Worm (Caenorhabditis elegans) whole organism, L4 larva: ENCODE results near the gene ash-2.

Experiments
- F10B5.3 ChIP-seq: sonication (generic microtip); optimal IDR thresholded peaks from 2 replicates; lab custom pipeline; 2016; ENCODE audit warnings: mild to moderate bottlenecking, missing genetic modification characterization, missing compliant biosample characterization
- F26F4.8 ChIP-seq: fragments of 200-800 bp; sonication (Bioruptor generic); conservative IDR thresholded peaks from 2 replicates; pipeline ENCODE4 v1.3.6; 2022; ENCODE audit warnings: missing genetic modification characterization, missing compliant biosample characterization
- F37D6.2 ChIP-seq: sonication (generic microtip); optimal IDR thresholded peaks from 2 replicates; lab custom pipeline; 2016; ENCODE audit warnings: mild to moderate bottlenecking, missing genetic modification characterization, missing compliant biosample characterization
- F44E2.7 ChIP-seq: fragments of 200-800 bp; sonication (Bioruptor generic); IDR thresholded peaks from 2 replicates; pipeline ENCODE4 v2.1.2; 2022; ENCODE audit warnings: missing genetic modification characterization, missing compliant biosample characterization
- F49E8.2 ChIP-seq: sonication (generic microtip); optimal IDR thresholded peaks from 2 replicates; lab custom pipeline; 2016; ENCODE audit warnings: missing compliant biosample characterization, mild to moderate bottlenecking, missing genetic modification characterization, borderline replicate concordance
- R02D3.7 ChIP-seq: fragments of 150-350 bp; sonication (generic microtip); optimal IDR thresholded peaks from 3 replicates; lab custom pipeline; 2014; ENCODE audit warnings: missing biosample characterization, missing genetic modification characterization
- T20F7.1 ChIP-seq: fragments of 200-800 bp; sonication (Bioruptor generic); optimal IDR thresholded peaks from 2 replicates; lab custom pipeline; 2018; ENCODE audit warnings: mild to moderate bottlenecking, missing genetic modification characterization, missing compliant biosample characterization
- T26A8.4 ChIP-seq: fragments of 200-800 bp; sonication (Bioruptor generic); IDR thresholded peaks from 2 replicates; pipeline ENCODE4 v1.3.6; 2022; ENCODE audit warnings: missing genetic modification characterization, missing compliant biosample characterization
- aha-1 ChIP-seq: fragments of 150-350 bp; peaks from one replicate; lab custom pipeline; 2014; ENCODE audit warnings: missing biosample characterization, missing genetic modification characterization
- attf-4 ChIP-seq: sonication (generic microtip); optimal IDR thresholded peaks from 3 replicates; lab custom pipeline; 2017; ENCODE audit warnings: missing biosample characterization, missing genetic modification characterization
- ceh-28 ChIP-seq: fragments of 150-350 bp; optimal IDR thresholded peaks from 2 replicates; lab custom pipeline; 2014; ENCODE audit warnings: missing biosample characterization, missing genetic modification reagents, missing genetic modification characterization
- ceh-32 ChIP-seq: sonication (generic microtip); optimal IDR thresholded peaks from 2 replicates; lab custom pipeline; 2016; ENCODE audit warnings: mild to moderate bottlenecking, missing genetic modification characterization, missing compliant biosample characterization; ENCODE audit not compliant: poor library complexity
- ceh-44 ChIP-seq: fragments of 200-800 bp; sonication (Bioruptor generic); IDR thresholded peaks from 2 replicates; pipeline ENCODE4 v1.3.6; 2022; ENCODE audit warnings: missing genetic modification reagents, missing genetic modification characterization, missing compliant biosample characterization
- ceh-82 ChIP-seq: sonication (generic microtip); optimal IDR thresholded peaks from 2 replicates; lab custom pipeline; 2017; ENCODE audit warnings: missing biosample characterization, missing genetic modification characterization
- ces-1 ChIP-seq: fragments of 150-350 bp; sonication (generic microtip); optimal IDR thresholded peaks from 4 replicates; lab custom pipeline; 2014; ENCODE audit warnings: missing biosample characterization, missing genetic modification reagents, missing genetic modification characterization
- cey-2 ChIP-seq: sonication (generic microtip); optimal IDR thresholded peaks from 3 replicates; lab custom pipeline; 2017; ENCODE audit warnings: missing genetic modification characterization, mild to moderate bottlenecking, missing compliant biosample characterization, antibody characterized with exemption, borderline replicate concordance; ENCODE audit not compliant: insufficient read depth
- daf-12 ChIP-seq: fragments of 150-350 bp; optimal IDR thresholded peaks from 2 replicates; lab custom pipeline; 2014; ENCODE audit warnings: missing biosample characterization, missing genetic modification reagents, missing genetic modification characterization
- dmd-8 ChIP-seq: fragments of 200-800 bp; sonication (Bioruptor generic); IDR thresholded peaks from 2 replicates; pipeline ENCODE4 v1.3.6; 2022; ENCODE audit warnings: missing genetic modification characterization, missing compliant biosample characterization
- egl-43 ChIP-seq: fragments of 200-800 bp; sonication (Bioruptor generic); IDR thresholded peaks from 2 replicates; pipeline ENCODE4 v1.3.6; 2022; ENCODE audit warnings: missing genetic modification reagents, missing genetic modification characterization, missing compliant biosample characterization
- hif-1 ChIP-seq, 2 experiments: sonication (generic microtip); optimal IDR thresholded peaks; 2 replicates each; lab custom pipeline; 2016 to 2017; ENCODE audit warnings: missing compliant biosample characterization in 2 of 2, missing genetic modification characterization in 2 of 2, missing genetic modification reagents in 2 of 2, missing genotype in 2 of 2, mild to moderate bottlenecking in 1 of 2
- hlh-11 ChIP-seq: fragments of 200-800 bp; sonication (Bioruptor generic); optimal IDR thresholded peaks from 2 replicates; lab custom pipeline; 2018; ENCODE audit warnings: mild to moderate bottlenecking, missing genetic modification characterization, missing compliant biosample characterization
- hlh-30 ChIP-seq: sonication (generic microtip); optimal IDR thresholded peaks from 2 replicates; lab custom pipeline; 2017; ENCODE audit warnings: antibody characterized with exemption, mild to moderate bottlenecking, missing genetic modification characterization, missing compliant biosample characterization; ENCODE audit not compliant: insufficient read depth
- hmg-1.1 ChIP-seq: fragments of 200-800 bp; sonication (Bioruptor generic); IDR thresholded peaks from 2 replicates; pipeline ENCODE4 v1.3.6; 2022; ENCODE audit warnings: missing genetic modification reagents, missing genetic modification characterization, missing compliant biosample characterization
- jun-1 ChIP-seq: fragments of 150-350 bp; optimal IDR thresholded peaks from 2 replicates; lab custom pipeline; 2014; ENCODE audit warnings: missing biosample characterization, missing genetic modification reagents, missing genetic modification characterization
- lin-13 ChIP-seq: fragments of 150-350 bp; optimal IDR thresholded peaks from 2 replicates; lab custom pipeline; 2014; ENCODE audit warnings: missing biosample characterization, missing genetic modification reagents, missing genetic modification characterization
- lin-29 ChIP-seq: fragments of 200-800 bp; sonication (Bioruptor generic); IDR thresholded peaks from 2 replicates; pipeline ENCODE4 v1.3.6; 2022; ENCODE audit warnings: missing genetic modification reagents, missing genetic modification characterization, missing compliant biosample characterization
- lin-39 ChIP-seq: fragments of 150-350 bp; optimal IDR thresholded peaks from 2 replicates; lab custom pipeline; 2014; ENCODE audit warnings: missing biosample characterization, missing genetic modification reagents, missing genetic modification characterization
- lir-3 ChIP-seq: sonication (generic microtip); optimal IDR thresholded peaks from 2 replicates; lab custom pipeline; 2016; ENCODE audit warnings: mild to moderate bottlenecking, missing genetic modification characterization, missing compliant biosample characterization
- lsy-2 ChIP-seq, 2 experiments: fragments of 150-350 bp in 1 of 2; sonication (generic microtip) in 1 of 2; optimal IDR thresholded peaks; 2 replicates each; lab custom pipeline; 2014 to 2017; ENCODE audit warnings: missing biosample characterization in 2 of 2, missing genetic modification characterization in 2 of 2
- madf-5 ChIP-seq, 2 experiments: fragments of 200-800 bp; sonication (Bioruptor generic); IDR thresholded peaks; 2 replicates each; pipeline ENCODE4 v1.3.6; 2022; ENCODE audit warnings: missing compliant biosample characterization in 2 of 2, missing genetic modification characterization in 2 of 2
- mep-1 ChIP-seq: fragments of 150-350 bp; sonication (generic microtip); optimal IDR thresholded peaks from 3 replicates; lab custom pipeline; 2014; ENCODE audit warnings: missing biosample characterization, missing genetic modification characterization
- mes-2 ChIP-seq: sonication (generic microtip); optimal IDR thresholded peaks from 2 replicates; lab custom pipeline; 2016; ENCODE audit warnings: missing genotype, mild to moderate bottlenecking, missing genetic modification characterization, missing compliant biosample characterization; ENCODE audit not compliant: poor library complexity, severe bottlenecking
- nhr-111 ChIP-seq: fragments of 200-800 bp; sonication (Bioruptor generic); optimal IDR thresholded peaks from 2 replicates; lab custom pipeline; 2018; ENCODE audit warnings: mild to moderate bottlenecking, missing genetic modification characterization, missing compliant biosample characterization
- nhr-25 ChIP-seq: sonication (generic microtip); optimal IDR thresholded peaks from 2 replicates; lab custom pipeline; 2017; ENCODE audit warnings: missing genetic modification characterization, mild to moderate bottlenecking, missing compliant biosample characterization, antibody characterized with exemption, moderate library complexity, borderline replicate concordance; ENCODE audit not compliant: insufficient read depth
- nhr-41 ChIP-seq: fragments of 200-800 bp; sonication (Bioruptor generic); IDR thresholded peaks from 2 replicates; pipeline ENCODE4 v1.3.6; 2022; ENCODE audit warnings: missing genetic modification reagents, missing genetic modification characterization, missing compliant biosample characterization
- nhr-48 ChIP-seq: sonication (generic microtip); optimal IDR thresholded peaks from 2 replicates; lab custom pipeline; 2016; ENCODE audit warnings: mild to moderate bottlenecking, missing genetic modification characterization, missing compliant biosample characterization
- nhr-76 ChIP-seq: fragments of 150-350 bp; optimal IDR thresholded peaks from 2 replicates; lab custom pipeline; 2014; ENCODE audit warnings: missing biosample characterization, missing genetic modification characterization
- pha-4 ChIP-seq, 2 experiments: fragments of 150-350 bp in 1 of 2; fragments of 200-800 bp in 1 of 2; sonication (Bioruptor generic) in 1 of 2; IDR thresholded peaks in 1 of 2; optimal IDR thresholded peaks in 1 of 2; 2 replicates each; pipeline versions ENCODE4 v1.3.6 to Lab custom; 2014 to 2022; ENCODE audit warnings: missing genetic modification characterization in 2 of 2, missing genetic modification reagents in 2 of 2, missing biosample characterization in 1 of 2, missing compliant biosample characterization in 1 of 2
- rbr-2 ChIP-seq: sonication (generic microtip); optimal IDR thresholded peaks from 2 replicates; lab custom pipeline; 2016; ENCODE audit warnings: missing genotype, missing genetic modification characterization, missing compliant biosample characterization
- set-16 ChIP-seq: fragments of 200-800 bp; sonication (Bioruptor generic); IDR thresholded peaks from 2 replicates; pipeline ENCODE4 v1.3.6; 2022; ENCODE audit warnings: missing genetic modification reagents, missing genetic modification characterization, missing compliant biosample characterization
- snpc-1.2 ChIP-seq: fragments of 200-800 bp; sonication (Bioruptor generic); IDR thresholded peaks from 2 replicates; pipeline ENCODE4 v1.3.6; 2022; ENCODE audit warnings: missing genetic modification reagents, missing genetic modification characterization, missing compliant biosample characterization
- spr-3 ChIP-seq: fragments of 200-800 bp; sonication (Bioruptor generic); optimal IDR thresholded peaks from 2 replicates; lab custom pipeline; 2018; ENCODE audit warnings: mild to moderate bottlenecking, missing genetic modification characterization, missing compliant biosample characterization
- tra-1 ChIP-seq: fragments of 200-800 bp; sonication (Bioruptor generic); IDR thresholded peaks from 2 replicates; pipeline ENCODE4 v1.3.6; 2022; ENCODE audit warnings: missing genetic modification reagents, missing genetic modification characterization, missing compliant biosample characterization
- vab-7 ChIP-seq: fragments of 200-800 bp; sonication (Bioruptor generic); IDR thresholded peaks from 2 replicates; pipeline ENCODE4 v1.3.6; 2022; ENCODE audit warnings: missing genetic modification reagents, missing genetic modification characterization, missing compliant biosample characterization
- zag-1 ChIP-seq: fragments of 150-350 bp; optimal IDR thresholded peaks from 2 replicates; lab custom pipeline; 2014; ENCODE audit warnings: missing biosample characterization, missing genetic modification characterization
- zfp-2 ChIP-seq: sonication (generic microtip); optimal IDR thresholded peaks from 2 replicates; lab custom pipeline; 2016; ENCODE audit warnings: mild to moderate bottlenecking, missing genetic modification characterization, missing compliant biosample characterization
- zfp-3 ChIP-seq: fragments of 200-800 bp; sonication (Bioruptor generic); conservative IDR thresholded peaks from 2 replicates; pipeline ENCODE4 v1.3.6; 2022; ENCODE audit warnings: missing genetic modification reagents, missing genetic modification characterization, missing compliant biosample characterization
- zip-2 ChIP-seq: fragments of 150-350 bp; optimal IDR thresholded peaks from 2 replicates; lab custom pipeline; 2014; ENCODE audit warnings: missing biosample characterization, missing genetic modification characterization

Gene ash-2

DNA sequence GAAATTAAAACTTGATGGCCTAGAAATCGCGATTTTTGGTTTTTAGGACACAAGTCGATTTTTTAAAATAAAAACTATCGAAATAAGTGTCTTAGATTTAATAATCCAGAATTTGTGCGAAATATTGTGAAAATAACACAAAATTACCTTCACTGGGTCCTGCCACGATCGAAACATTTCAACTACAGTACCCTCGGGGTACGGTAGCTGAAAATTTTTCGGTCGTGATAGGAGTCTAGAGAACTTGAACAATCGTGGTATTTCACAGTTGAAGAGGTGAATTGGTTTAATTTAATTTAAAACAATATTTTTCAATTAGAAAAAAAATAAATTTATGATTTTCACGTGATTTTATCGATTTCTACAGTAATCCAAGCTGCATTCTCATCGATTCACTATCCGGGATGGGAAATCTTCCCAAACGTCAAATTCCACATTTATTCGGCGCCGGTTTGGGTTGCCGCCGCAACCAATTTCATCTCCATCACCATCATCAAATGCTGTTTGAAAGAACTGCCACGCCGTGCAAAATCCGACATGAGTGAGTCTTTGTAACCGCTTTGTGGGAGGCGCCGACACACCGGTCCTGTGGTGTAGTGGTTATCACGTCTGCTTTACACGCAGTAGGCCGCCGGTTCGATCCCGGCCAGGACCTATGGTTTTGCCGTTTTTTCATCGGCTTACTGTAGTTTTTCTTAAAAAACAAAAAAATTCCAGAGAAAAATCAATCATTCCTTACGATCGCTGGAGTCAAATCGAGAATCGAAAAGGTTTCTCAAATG is 20.7 kb upstream of the ash-2 start (continued):
- no peak for TF ChIP-seq F26F4.8 (GFP tag; lab: Robert Waterston, UW)
- no peak for TF ChIP-seq cey-2 (tag; lab: Kevin White, UChicago)
- peak; percentile 45; the same call in 1 of the 2 replicates for TF ChIP-seq pha-4 (GFP tag; IDR thresholded peaks at IDR 0.05; lab: Robert Waterston, UW)
- no peak for TF ChIP-seq pha-4 (tag; optimal IDR thresholded peaks at IDR 0.05; lab: Kevin White, UChicago)
- peak; percentile 19 for TF ChIP-seq lir-3 (tag; lab: Kevin White, UChicago)
- peak; percentile 68 for TF ChIP-seq mep-1
- peak; percentile 33 for TF ChIP-seq nhr-25 (tag; lab: Kevin White, UChicago)
- TF ChIP-seq nhr-41 (GFP tag; lab: Robert Waterston, UW), result no peak
- TF ChIP-seq vab-7, result 0 out of 2 replicates have a peak, but pooled peaks have one; percentile 47
- no peak for TF ChIP-seq ces-1 (GFP tag; lab: Kevin White, UChicago)
- no peak for TF ChIP-seq ceh-82
- TF ChIP-seq lin-29 (GFP tag; lab: Robert Waterston, UW), result no peak
- TF ChIP-seq lsy-2 (tag; optimal IDR thresholded peaks at IDR 0.05; lab: Kevin White, UChicago), result peak in 1 of 2 experiments; percentile 53
- TF ChIP-seq hlh-11 (tag; lab: Kevin White, UChicago), result peak; percentile 63
- TF ChIP-seq F37D6.2, result no peak
- TF ChIP-seq nhr-76 (tag; lab: Kevin White, UChicago), result no peak
- TF ChIP-seq ceh-32 (tag; lab: Kevin White, UChicago), result no peak
- TF ChIP-seq zfp-3 (GFP tag; lab: Robert Waterston, UW), result no peak
- TF ChIP-seq zag-1 (tag; lab: Kevin White, UChicago), result no peak
- no peak for TF ChIP-seq F10B5.3 (tag; lab: Kevin White, UChicago)
- TF ChIP-seq zip-2, result no peak
- peak; percentile 54 for TF ChIP-seq rbr-2 (tag; lab: Kevin White, UChicago)
- no peak for TF ChIP-seq madf-5 (GFP tag; IDR thresholded peaks at IDR 0.05; lab: Robert Waterston, UW)
- TF ChIP-seq egl-43, result no peak
- no peak for TF ChIP-seq T20F7.1 (GFP tag; lab: Kevin White, UChicago)
- peak in 1 of 2 experiments; percentile 42 for TF ChIP-seq hif-1 (tag; optimal IDR thresholded peaks at IDR 0.05; lab: Kevin White, UChicago)
- no peak for TF ChIP-seq T26A8.4 (GFP tag; lab: Robert Waterston, UW)
- TF ChIP-seq nhr-111 (GFP tag; lab: Kevin White, UChicago), result no peak
- no peak for TF ChIP-seq dmd-8 (GFP tag; lab: Robert Waterston, UW)
- no peak for TF ChIP-seq R02D3.7 (tag; lab: Kevin White, UChicago)
- TF ChIP-seq snpc-1.2, result peak; percentile 66; the same call in 1 of the 2 replicates
- TF ChIP-seq hmg-1.1 (GFP tag; lab: Robert Waterston, UW), result peak; percentile 76
- TF ChIP-seq F44E2.7, result no peak
- no peak for TF ChIP-seq zfp-2
- no peak for TF ChIP-seq ceh-44 (GFP tag; lab: Robert Waterston, UW)
- TF ChIP-seq lin-13 (GFP tag; lab: Kevin White, UChicago), result no peak
- no peak for TF ChIP-seq set-16 (GFP tag; lab: Robert Waterston, UW)
- TF ChIP-seq nhr-48 (tag; lab: Kevin White, UChicago), result no peak
- no peak for TF ChIP-seq jun-1 (tag; lab: Kevin White, UChicago)
- TF ChIP-seq lin-39, result no peak
- TF ChIP-seq tra-1 (GFP tag; lab: Robert Waterston, UW), result no peak
- TF ChIP-seq attf-4 (tag; lab: Kevin White, UChicago), result no peak
- no peak for TF ChIP-seq F49E8.2
- TF ChIP-seq daf-12 (tag; lab: Kevin White, UChicago), result no peak
- peak; percentile 31 for TF ChIP-seq hlh-30 (tag; lab: Kevin White, UChicago)
- TF ChIP-seq spr-3 (GFP tag; lab: Kevin White, UChicago), result no peak
- no peak for TF ChIP-seq mes-2 (tag; lab: Kevin White, UChicago)
- TF ChIP-seq ceh-28 (tag; lab: Kevin White, UChicago), result no peak
- TF ChIP-seq aha-1, result peak; percentile 73
